Fruit fly (Drosophila melanogaster): ENCODE data around the gene Gnpnat.

Gnpnat gene

dm6 chr3R:29692009-29692641, 46.0 kb upstream of the Gnpnat start, which contains the start of gene dmrt99B:
dmrt99B (plus strand) TSS chr3R:29692591.
- TF ChIP-seq CG6791 (GFP tag; IDR thresholded peaks at IDR 0.05; ENCODE audit: partially characterized antibody) (0 out of 3 replicates have a peak, but pooled peaks have one; percentile 6), Trl (optimal IDR thresholded peaks at IDR 0.05) (peak in 1 of 2 experiments; percentile 24), Trl (GFP tag; optimal IDR thresholded peaks at IDR 0.05) (no peak), Med (GFP tag) (peak; percentile 5), cg (GFP tag; optimal IDR thresholded peaks at IDR 0.05) (peak; percentile 81), Nf-YC (tag; optimal IDR thresholded peaks at IDR 0.05) (peak; percentile 96), otp (GFP tag; IDR thresholded peaks at IDR 0.05) (no peak), Adf1 (GFP tag; IDR thresholded peaks at IDR 0.05) (peak; percentile 91), chinmo (GFP tag; IDR thresholded peaks at IDR 0.05; ENCODE audit: partially characterized antibody) (0 out of 4 replicates have a peak, but pooled peaks have one; percentile 17), lmd (GFP tag; IDR thresholded peaks at IDR 0.05) (no peak), CG9817 (tag; optimal IDR thresholded peaks at IDR 0.05) (no peak), grau (tag; optimal IDR thresholded peaks at IDR 0.05) (peak; percentile 6), Dll (GFP tag; IDR thresholded peaks at IDR 0.05; ENCODE audit: partially characterized antibody) (peak; percentile 38; the same call in 1 of the 4 replicates), CG32767 (GFP tag; IDR thresholded peaks at IDR 0.05) (0 out of 2 replicates have a peak, but pooled peaks have one; percentile 15), Deaf1 (tag; optimal IDR thresholded peaks at IDR 0.05) (peak; percentile 10), dmrt99B (tag; optimal IDR thresholded peaks at IDR 0.05) (peak; percentile 57), CG34224 (GFP tag; IDR thresholded peaks at IDR 0.05; ENCODE audit: partially characterized antibody) (0 out of 3 replicates have a peak, but pooled peaks have one; percentile 22), CG15479 (GFP tag; optimal IDR thresholded peaks at IDR 0.05) (peak; percentile 10), kay (GFP tag; optimal IDR thresholded peaks at IDR 0.05) (no peak), seq (GFP tag; IDR thresholded peaks at IDR 0.05) (peak; percentile 84; the same call in 1 of the 2 replicates), Nf-YB (GFP tag; optimal IDR thresholded peaks at IDR 0.05) (peak; percentile 96), CG7372 (GFP tag; IDR thresholded peaks at IDR 0.05) (peak; percentile 74), yki (optimal IDR thresholded peaks at IDR 0.05) (no peak)

- no peak for TF ChIP-seq CG3065 (GFP tag; optimal IDR thresholded peaks at IDR 0.05)
Measured at dm6 chr3R:29695744-29696143, 42.3 kb upstream of the Gnpnat start.

dm6 chr3R:29696359-29696758, 41.7 kb upstream of the Gnpnat start:
- TF ChIP-seq Optix (GFP tag; IDR thresholded peaks at IDR 0.05): no peak
- TF ChIP-seq fd102C (GFP tag; optimal IDR thresholded peaks at IDR 0.05): peak; percentile 28
- no peak for TF ChIP-seq E2f1 (GFP tag; IDR thresholded peaks at IDR 0.05)
- no peak for TF ChIP-seq B-H2 (GFP tag; optimal IDR thresholded peaks at IDR 0.05)
- TF ChIP-seq cas (GFP tag; IDR thresholded peaks at IDR 0.05): no peak
- TF ChIP-seq CG3995 (GFP tag; optimal IDR thresholded peaks at IDR 0.05): no peak
- peak; percentile 30 for TF ChIP-seq CG4820 (GFP tag; optimal IDR thresholded peaks at IDR 0.05)
- 0 out of 2 replicates have a peak, but pooled peaks have one; percentile 20 for TF ChIP-seq CG6689 (GFP tag; IDR thresholded peaks at IDR 0.05)
- no peak for TF ChIP-seq az2 (GFP tag; optimal IDR thresholded peaks at IDR 0.05)
- no peak for TF ChIP-seq CG1233 (GFP tag; optimal IDR thresholded peaks at IDR 0.05)
- TF ChIP-seq CG6654 (GFP tag; optimal IDR thresholded peaks at IDR 0.05): no peak
- no peak for TF ChIP-seq bbx (GFP tag; IDR thresholded peaks at IDR 0.05; ENCODE audit: partially characterized antibody)
- TF ChIP-seq vfl (GFP tag; optimal IDR thresholded peaks at IDR 0.05): no peak
- TF ChIP-seq zfh1 (GFP tag; IDR thresholded peaks at IDR 0.05): peak; percentile 77
- no peak for TF ChIP-seq Nf-YA (GFP tag; IDR thresholded peaks at IDR 0.05)
- peak; percentile 38 for TF ChIP-seq CG18262 (tag; optimal IDR thresholded peaks at IDR 0.05)
- no peak for TF ChIP-seq CG18619 (GFP tag; optimal IDR thresholded peaks at IDR 0.05)
- no peak for TF ChIP-seq trh (GFP tag; optimal IDR thresholded peaks at IDR 0.05)
- peak; percentile 10 for TF ChIP-seq Atf3 (GFP tag; optimal IDR thresholded peaks at IDR 0.05)
- TF ChIP-seq inv (GFP tag; IDR thresholded peaks at IDR 0.05; ENCODE audit: partially characterized antibody): no peak
- no peak for TF ChIP-seq CG10543 (GFP tag; optimal IDR thresholded peaks at IDR 0.05)
- no peak for TF ChIP-seq Myb (GFP tag; optimal IDR thresholded peaks at IDR 0.05)
- no peak for TF ChIP-seq Ets65A (GFP tag)
- peak; percentile 55 for TF ChIP-seq CG2712 (tag; optimal IDR thresholded peaks at IDR 0.05)
- TF ChIP-seq sob (GFP tag; IDR thresholded peaks at IDR 0.05): peak; percentile 9; the same call in 1 of the 2 replicates
